Fruit fly (Drosophila melanogaster): Measurements from ENCODE around the gene GluRIIB.

DNA sequence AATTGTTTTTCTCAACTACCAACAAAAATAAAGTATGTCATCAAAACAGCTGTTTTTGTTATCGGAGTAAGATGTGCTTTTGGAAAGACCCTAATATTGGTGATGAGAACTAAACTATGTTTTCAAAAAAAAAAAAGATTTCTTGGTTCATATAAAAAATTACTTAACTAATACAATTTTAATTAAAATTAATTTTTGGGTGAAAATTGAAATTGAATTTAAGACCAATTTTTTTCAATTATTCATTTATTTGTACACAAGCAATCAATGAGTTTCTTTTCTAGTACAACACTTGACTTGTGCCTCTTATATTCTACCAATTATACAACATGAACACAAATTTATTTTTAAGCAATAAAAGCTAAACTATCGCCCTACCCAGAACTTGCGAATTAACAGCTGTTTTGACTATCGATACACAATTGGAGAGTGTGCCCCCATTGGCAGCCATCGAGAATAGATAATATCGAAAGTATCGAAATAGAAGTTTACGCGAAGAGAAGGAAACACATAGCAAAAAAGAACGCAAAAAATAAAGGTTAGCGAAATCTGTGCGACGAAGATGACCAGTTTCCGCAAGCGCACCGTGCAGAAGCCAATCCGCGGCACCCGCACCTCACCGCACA lies 35.2 kb upstream of the GluRIIB start, which contains the start of the genes Vps52 and Elp4:
- TF ChIP-seq zf30C (GFP tag; optimal IDR thresholded peaks at IDR 0.05): no peak
- peak; percentile 75 for TF ChIP-seq Blimp-1 (GFP tag; optimal IDR thresholded peaks at IDR 0.05)
- TF ChIP-seq br (optimal IDR thresholded peaks at IDR 0.05): no peak
- no peak for TF ChIP-seq CG11093 (GFP tag; IDR thresholded peaks at IDR 0.05)
- no peak for TF ChIP-seq yki (optimal IDR thresholded peaks at IDR 0.05)
- peak; percentile 76 for TF ChIP-seq CG4328 (GFP tag; optimal IDR thresholded peaks at IDR 0.05)
- TF ChIP-seq ap (GFP tag; IDR thresholded peaks at IDR 0.05): peak; percentile 19; the same call in 1 of the 2 replicates
- no peak; the same call in 1 of the 2 replicates for TF ChIP-seq CG31441 (GFP tag; IDR thresholded peaks at IDR 0.05)
- peak; percentile 40 for TF ChIP-seq cwo (GFP tag; optimal IDR thresholded peaks at IDR 0.05)
- no peak for TF ChIP-seq salm (tag; optimal IDR thresholded peaks at IDR 0.05)
- TF ChIP-seq CG2129 (GFP tag; IDR thresholded peaks at IDR 0.05; ENCODE audit: partially characterized antibody): peak; percentile 63

Measured in whole organism, embryonic.